Worm (Caenorhabditis elegans): Measurements from ENCODE around the gene srz-16.

The srz-16 gene

DNA sequence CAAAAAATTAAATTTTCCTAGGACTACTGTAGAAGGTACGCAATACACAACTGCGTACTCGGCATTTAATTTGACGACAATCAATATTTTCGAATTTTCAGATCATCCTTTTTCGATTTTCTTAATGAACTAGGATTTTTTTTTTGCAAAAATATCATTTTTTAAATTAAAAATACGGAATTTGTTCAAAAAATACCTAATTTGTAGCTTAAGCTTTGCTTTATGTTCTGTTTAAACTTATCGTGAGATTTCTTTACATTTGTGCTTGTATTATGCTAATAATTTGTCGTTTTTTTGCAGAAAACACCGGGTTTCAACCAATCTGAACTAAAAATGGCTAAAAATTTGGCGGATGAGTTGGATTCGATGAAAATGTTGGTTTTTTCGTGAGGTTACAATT is 10.2 kb upstream of the srz-16 start, which contains the start of gene ftr-1:
Gene ftr-1, plus strand, starts transcription at position 301 of the 400 bp plus-strand sequence.
- TF ChIP-seq W03F9.2 (tag; optimal IDR thresholded peaks at IDR 0.05) (no peak), him-1 (tag; optimal IDR thresholded peaks at IDR 0.05) (no peak), dao-5 (tag; optimal IDR thresholded peaks at IDR 0.05) (no peak)

DNA sequence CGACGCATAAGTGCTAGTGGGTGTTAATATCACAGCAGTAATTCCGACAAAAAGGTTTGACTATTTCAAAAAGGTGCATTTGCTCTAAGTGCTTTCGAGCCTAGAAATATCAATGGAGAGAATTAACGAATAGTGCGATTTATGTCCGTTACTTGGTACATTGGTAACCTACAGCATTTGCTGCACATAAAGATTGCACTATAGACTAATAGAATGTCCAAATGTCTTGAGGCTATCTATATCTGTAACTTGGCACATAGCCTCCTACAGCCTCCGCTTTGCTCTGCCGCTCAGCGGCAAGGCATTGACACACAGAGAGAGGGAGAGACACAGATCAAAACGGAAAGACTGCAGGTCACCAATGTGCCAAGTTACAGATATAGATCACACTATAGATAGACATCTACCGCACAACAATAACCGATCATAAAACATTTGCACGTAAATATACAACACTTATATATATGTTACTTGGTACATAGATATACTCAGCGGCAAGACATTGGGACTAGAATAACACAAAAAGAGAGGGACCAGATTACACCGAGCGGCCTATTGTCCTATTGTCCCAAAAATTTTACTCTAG is 9.1 kb upstream of the srz-16 start, which contains the start of the genes srh-217 and Y113G7B.28:
Gene srh-217, minus strand, starts transcription at position 101 of the 586 bp plus-strand sequence.
Gene Y113G7B.28, plus strand, starts transcription at position 536 of the 586 bp plus-strand sequence.
- TF ChIP-seq him-1 (tag; optimal IDR thresholded peaks at IDR 0.05): no peak
- no peak for TF ChIP-seq W03F9.2 (tag; optimal IDR thresholded peaks at IDR 0.05)
- TF ChIP-seq dao-5 (tag; optimal IDR thresholded peaks at IDR 0.05): no peak

DNA sequence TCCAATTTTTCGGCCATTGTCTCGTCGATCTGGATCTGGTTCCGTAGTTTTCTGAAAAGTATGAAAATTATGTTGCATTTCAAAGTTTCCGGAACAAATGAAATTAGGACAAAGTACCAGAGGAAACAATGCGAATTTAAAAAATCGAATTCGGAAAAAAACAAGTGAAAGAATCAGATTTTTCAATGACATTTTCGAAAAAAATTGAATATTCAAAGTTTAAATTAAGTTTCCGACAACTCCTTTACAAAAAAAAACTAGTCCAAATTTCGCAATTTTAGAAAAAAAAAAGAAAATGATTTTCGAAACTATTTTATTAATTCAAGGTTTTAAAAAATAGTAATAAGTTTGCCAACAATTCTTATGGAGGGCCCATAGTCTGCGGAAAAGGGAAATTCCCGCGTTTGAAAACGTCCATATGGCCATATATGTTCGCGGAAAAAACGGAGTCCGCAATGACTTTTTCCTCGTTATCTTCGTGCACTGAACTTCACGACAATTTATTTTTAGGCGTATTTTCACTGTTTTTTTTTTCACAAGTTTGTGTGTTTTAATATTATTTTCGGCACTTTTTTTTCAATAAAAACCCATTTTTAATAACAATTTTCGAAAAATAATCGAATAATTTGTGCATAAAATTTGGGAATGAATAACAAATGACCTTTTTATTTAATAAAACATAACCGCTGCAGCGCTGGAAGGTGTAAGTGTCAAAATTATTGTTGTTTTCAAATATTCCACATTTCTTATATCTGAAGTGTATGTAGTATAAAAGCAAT is 5.8 kb upstream of the srz-16 start, which contains the start of the genes fbxa-115 and Y113G7B.27:
Gene fbxa-115, minus strand, starts transcription at position 51 of the 779 bp plus-strand sequence.
Gene Y113G7B.27, plus strand, starts transcription at position 729 of the 779 bp plus-strand sequence.
- TF ChIP-seq dao-5 (tag; optimal IDR thresholded peaks at IDR 0.05) (no peak), W03F9.2 (tag; optimal IDR thresholded peaks at IDR 0.05) (no peak), him-1 (tag; optimal IDR thresholded peaks at IDR 0.05) (no peak)

DNA sequence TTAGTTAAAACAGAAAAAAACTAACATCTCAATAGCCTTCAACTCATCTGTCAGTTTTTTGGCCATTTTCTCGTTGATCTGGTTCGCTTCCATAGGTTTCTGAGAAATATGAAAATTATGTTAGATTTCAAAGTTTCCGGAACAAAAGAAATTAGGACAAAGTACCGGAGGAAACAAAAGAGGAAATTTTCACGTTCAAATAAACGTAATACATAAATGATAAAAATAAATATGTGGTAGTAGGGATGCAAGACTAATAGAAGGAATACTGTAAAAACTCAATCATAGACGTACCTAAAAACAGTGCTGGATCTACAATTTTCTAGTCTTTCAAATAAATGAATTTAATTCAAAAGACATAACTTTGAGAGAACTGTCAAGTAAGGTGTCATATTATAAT is 2.3 kb upstream of the srz-16 start, which contains the start of gene fbxa-116:
Gene fbxa-116, minus strand, starts transcription at position 101 of the 400 bp plus-strand sequence.
- TF ChIP-seq W03F9.2 (tag; optimal IDR thresholded peaks at IDR 0.05) (no peak), him-1 (tag; optimal IDR thresholded peaks at IDR 0.05) (no peak), dao-5 (tag; optimal IDR thresholded peaks at IDR 0.05) (no peak)

DNA sequence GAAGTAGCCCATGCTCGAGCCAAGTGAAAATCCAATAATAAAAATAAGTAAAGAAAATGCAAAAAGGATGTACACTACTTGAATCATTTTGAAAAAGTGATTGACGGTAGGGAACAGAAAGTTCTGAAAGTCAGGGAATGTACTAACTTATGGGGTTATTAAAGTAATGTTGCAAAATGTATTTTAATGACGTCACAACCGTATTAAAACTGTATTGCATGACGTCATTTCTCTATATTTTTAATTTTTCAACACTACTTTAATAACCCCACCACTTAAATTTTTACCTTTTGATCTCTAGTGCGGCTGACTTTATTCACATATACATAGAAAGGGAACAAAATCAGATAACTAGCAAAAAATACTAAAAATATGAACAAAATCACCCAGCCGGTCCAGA is 4.2 kb downstream of the srz-16 start:
- TF ChIP-seq dao-5 (tag; optimal IDR thresholded peaks at IDR 0.05) (no peak), W03F9.2 (tag; optimal IDR thresholded peaks at IDR 0.05) (no peak), him-1 (tag; optimal IDR thresholded peaks at IDR 0.05) (no peak)

DNA sequence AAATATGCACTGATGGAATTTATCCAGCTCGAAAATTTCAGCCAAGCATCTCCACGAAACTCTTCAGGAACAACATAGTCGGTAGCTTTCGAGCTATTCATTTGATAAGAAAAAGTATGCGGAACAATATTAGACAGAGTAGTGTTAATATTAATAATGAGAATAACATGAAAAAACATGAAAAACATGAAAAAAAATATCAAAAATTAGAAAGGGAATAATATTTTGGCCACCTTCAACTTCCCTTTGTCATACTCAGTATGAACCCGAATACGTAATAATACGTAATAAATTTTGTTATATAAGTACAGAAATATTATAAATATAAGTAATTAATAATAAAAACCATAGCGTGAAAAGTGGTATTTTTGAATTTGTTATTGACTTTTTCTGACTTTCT is 14.5 kb downstream of the srz-16 start, which contains the start of gene srw-39:
Gene srw-39, minus strand, starts transcription at position 101 of the 400 bp plus-strand sequence.
- TF ChIP-seq dao-5 (tag; optimal IDR thresholded peaks at IDR 0.05): no peak
- TF ChIP-seq him-1 (tag; optimal IDR thresholded peaks at IDR 0.05): no peak
- no peak for TF ChIP-seq W03F9.2 (tag; optimal IDR thresholded peaks at IDR 0.05)

DNA sequence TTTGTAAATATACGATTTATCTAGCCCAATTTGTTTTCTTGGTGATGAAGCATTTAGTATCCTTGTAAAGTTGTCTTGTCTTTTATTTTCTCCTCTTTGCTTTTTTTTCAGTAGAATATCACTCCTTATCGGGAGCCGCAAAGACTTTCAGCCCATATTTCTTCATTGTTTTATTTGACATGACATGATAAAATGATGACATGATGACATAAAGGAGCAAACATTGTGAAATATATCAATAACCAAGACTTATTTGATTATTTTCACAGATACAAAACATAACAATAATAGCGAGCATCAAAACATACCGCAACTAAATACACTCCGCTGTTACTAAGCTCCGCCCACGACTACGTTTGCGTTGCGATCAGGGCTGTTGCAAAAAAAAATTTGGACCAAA is 20.7 kb downstream of the srz-16 start:
- no peak for TF ChIP-seq dao-5 (tag; optimal IDR thresholded peaks at IDR 0.05)
- no peak for TF ChIP-seq him-1 (tag; optimal IDR thresholded peaks at IDR 0.05)
- TF ChIP-seq W03F9.2 (tag; optimal IDR thresholded peaks at IDR 0.05): no peak

DNA sequence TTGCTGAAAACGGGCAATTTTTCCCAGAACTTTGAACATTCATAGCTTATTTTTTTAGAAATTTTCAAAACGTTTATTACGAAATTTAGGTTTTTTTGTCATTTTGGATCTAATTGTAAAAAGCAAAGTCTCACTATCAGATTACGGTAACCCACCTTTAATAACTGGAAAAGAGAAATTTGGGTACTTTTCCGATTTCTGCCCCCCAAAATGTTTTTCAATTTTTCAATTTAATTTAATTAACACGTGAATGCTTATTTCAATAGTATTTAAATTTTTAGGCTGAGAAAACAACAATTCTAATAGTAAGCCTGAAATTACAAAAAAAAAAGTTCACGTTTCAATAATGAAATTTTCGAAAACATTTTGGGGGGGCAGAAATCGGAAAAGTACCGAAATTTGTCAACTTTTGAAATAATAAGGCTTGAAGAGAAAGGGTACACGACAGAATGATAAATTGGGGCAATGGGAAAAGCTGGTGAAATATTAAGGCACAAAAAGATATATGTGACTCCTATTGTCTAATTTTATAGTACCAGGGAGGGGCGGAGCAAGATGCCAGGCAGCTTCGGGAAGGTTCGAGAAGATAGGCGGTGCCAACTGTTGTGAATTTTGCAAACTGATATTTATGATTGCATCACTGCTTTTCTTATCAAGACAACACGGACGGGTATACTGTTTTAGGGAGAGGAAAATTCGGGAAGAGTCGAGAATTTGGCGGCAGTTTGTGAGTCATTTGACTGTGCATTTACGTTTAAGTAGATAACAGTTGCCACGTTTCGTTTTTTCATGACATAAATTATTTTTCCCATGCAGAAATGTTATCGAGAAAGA is 22.2 kb downstream of the srz-16 start, which contains the start of gene F19B2.5:
Gene F19B2.5, minus strand, starts transcription at position 107 of the 834 bp plus-strand sequence.
- TF ChIP-seq him-1 (tag; optimal IDR thresholded peaks at IDR 0.05) (no peak), dao-5 (tag; optimal IDR thresholded peaks at IDR 0.05) (no peak)

DNA sequence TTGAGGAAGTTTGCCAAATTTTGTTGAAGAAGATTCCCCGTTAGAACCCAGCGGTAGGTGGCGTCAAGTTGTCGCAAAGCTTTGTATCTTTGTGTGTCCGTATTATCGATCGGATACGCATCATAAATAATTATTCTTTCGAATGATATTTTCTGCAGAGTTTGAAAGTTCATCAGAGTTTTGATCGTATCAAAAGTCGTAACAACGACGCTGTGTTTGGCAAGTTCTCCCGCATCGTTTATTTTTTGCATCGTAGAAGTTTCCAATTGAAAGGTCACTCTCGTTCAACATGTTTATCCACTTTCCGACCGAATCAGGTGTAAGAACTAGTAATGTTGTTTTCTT is 23.4 kb downstream of the srz-16 start:
- TF ChIP-seq dao-5 (tag; optimal IDR thresholded peaks at IDR 0.05): no peak
- no peak for TF ChIP-seq him-1 (tag; optimal IDR thresholded peaks at IDR 0.05)
- no peak for TF ChIP-seq W03F9.2 (tag; optimal IDR thresholded peaks at IDR 0.05)

DNA sequence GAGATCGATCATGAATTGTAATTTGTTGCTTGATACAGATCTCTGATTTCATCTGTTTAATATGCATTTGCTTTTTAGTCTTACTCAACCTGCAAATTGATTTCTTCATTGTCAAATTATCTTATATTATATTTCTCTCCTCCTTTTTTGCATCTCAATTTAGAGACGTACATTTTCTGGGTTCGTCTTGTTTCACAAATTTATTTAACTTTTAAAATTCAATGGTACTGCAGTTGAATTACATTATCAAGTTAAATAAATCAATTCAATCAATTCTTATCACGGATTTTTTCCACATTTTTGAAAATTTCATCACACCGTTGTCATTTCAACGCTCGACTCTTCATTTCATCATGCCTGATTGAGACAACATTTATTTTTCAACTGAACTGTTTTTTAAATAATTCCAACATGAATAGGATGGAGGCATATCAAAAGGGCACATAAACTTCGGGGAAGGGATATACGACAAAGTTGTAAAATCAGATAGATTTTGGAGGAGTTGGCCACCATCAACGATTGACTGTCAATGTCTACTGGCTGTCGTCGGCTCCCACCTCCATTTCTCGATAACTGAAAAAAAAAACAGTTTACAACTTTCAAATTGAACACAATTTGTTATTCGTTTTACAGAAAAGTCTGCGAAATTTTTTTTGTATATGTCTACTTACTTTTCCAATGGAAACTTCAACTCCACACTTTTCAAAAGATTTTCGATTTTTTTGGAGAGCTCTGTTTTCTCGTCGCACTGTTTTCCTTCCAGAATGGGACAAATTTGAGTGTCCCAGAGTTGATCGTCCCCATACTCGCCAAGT is 24.0 kb downstream of the srz-16 start:
- TF ChIP-seq him-1 (tag; optimal IDR thresholded peaks at IDR 0.05) (no peak), W03F9.2 (tag; optimal IDR thresholded peaks at IDR 0.05) (no peak), dao-5 (tag; optimal IDR thresholded peaks at IDR 0.05) (no peak)

DNA sequence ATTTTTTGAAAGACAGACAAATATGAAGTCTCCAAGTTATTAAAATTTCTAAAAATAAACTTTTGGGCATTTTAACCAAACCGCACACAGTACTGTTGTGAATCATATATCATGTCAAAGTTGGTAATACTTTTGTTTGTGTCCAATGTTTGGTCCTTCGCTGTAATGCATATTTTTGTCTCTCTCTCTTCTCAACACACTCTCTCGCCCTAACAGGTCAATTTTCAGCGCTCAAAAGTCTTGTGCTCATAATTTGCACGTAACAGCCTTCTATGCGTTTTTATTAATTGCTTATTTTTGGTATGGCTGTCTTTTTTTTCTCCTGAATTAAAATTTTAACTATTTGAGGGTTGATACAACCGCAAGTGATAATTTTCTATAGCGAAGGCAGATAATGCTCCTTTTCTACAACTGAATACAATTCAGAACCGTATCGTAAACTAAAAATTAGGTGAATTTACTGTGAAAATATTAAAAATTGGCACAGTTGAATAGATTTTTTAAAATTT is 24.6 kb downstream of the srz-16 start:
- TF ChIP-seq W03F9.2 (tag; optimal IDR thresholded peaks at IDR 0.05): no peak
- no peak for TF ChIP-seq him-1 (tag; optimal IDR thresholded peaks at IDR 0.05)
- no peak for TF ChIP-seq dao-5 (tag; optimal IDR thresholded peaks at IDR 0.05)

DNA sequence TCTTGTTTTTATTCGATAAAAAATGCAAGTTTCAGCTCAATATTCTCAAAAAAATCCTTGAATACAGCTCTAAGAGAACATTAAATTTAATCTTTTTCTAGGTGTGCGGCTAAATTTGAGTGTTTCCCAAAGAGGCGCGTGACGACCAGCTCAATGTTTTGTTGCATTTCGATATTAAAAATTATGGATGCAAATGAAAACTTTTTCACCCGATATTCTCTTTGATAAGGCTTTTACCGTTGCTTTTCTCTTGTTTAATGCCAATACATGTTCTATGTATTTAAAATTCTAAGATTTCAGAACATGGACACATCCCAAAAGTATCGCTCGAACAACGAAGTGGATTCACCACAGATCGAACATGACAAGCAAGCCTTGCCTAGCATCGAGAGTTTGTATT is 28.3 kb downstream of the srz-16 start, which contains the start of gene F19B2.6:
Gene F19B2.6, plus strand, starts transcription at position 301 of the 400 bp plus-strand sequence.
- TF ChIP-seq him-1 (tag; optimal IDR thresholded peaks at IDR 0.05): no peak
- TF ChIP-seq dao-5 (tag; optimal IDR thresholded peaks at IDR 0.05): no peak
- TF ChIP-seq W03F9.2 (tag; optimal IDR thresholded peaks at IDR 0.05): no peak

All from whole organism, L4/young adult.